Worm (Caenorhabditis elegans) whole organism, L3 larva: Measurements from ENCODE around the gene nhr-237.

Experiments used
- R02D3.7 ChIP-seq: fragments of 150-350 bp; optimal IDR thresholded peaks from 2 replicates; lab custom pipeline; 2014; ENCODE audit warnings: missing biosample characterization, missing genetic modification characterization
- ceh-82 ChIP-seq: fragments of 150-350 bp; optimal IDR thresholded peaks from 2 replicates; lab custom pipeline; 2014; ENCODE audit warnings: missing biosample characterization, missing genetic modification characterization
- mdl-1 ChIP-seq: fragments of 150-350 bp; optimal IDR thresholded peaks from 2 replicates; lab custom pipeline; 2014; ENCODE audit warnings: missing biosample characterization, missing genetic modification characterization
- zag-1 ChIP-seq: fragments of 150-350 bp; optimal IDR thresholded peaks from 2 replicates; lab custom pipeline; 2014; ENCODE audit warnings: missing biosample characterization, missing genetic modification characterization

ce11 chrV:1594554-1595092 is 32.0 kb downstream of the nhr-237 start:
- TF ChIP-seq R02D3.7 (tag; lab: Kevin White, UChicago) (no peak), mdl-1 (no peak), zag-1 (no peak), ceh-82 (no peak)
